Worm (Caenorhabditis elegans) whole organism, L2 larva: ENCODE measurements around the gene ZC449.5.

Source experiments
- C34F6.9 ChIP-seq: fragments of 150-350 bp; optimal IDR thresholded peaks from 2 replicates; lab custom pipeline; 2014; ENCODE audit warnings: missing biosample characterization, missing genetic modification characterization
- Y55F3AM.14 ChIP-seq: fragments of 200-800 bp; sonication (Bioruptor generic); optimal IDR thresholded peaks from 2 replicates; lab custom pipeline; 2018; ENCODE audit warnings: mild to moderate bottlenecking, missing genetic modification characterization, missing compliant biosample characterization
- blmp-1 ChIP-seq: sonication (generic microtip); optimal IDR thresholded peaks from 2 replicates; lab custom pipeline; 2017; ENCODE audit warnings: missing genetic modification characterization, mild to moderate bottlenecking, missing compliant biosample characterization, antibody characterized with exemption, moderate library complexity; ENCODE audit not compliant: insufficient read depth
- elt-3 ChIP-seq: sonication (generic microtip); optimal IDR thresholded peaks from 2 replicates; lab custom pipeline; 2017; ENCODE audit warnings: missing biosample characterization, missing genetic modification characterization
- lin-13 ChIP-seq: fragments of 150-350 bp; optimal IDR thresholded peaks from 2 replicates; lab custom pipeline; 2014; ENCODE audit warnings: missing biosample characterization, missing genetic modification reagents, missing genetic modification characterization
- lsy-2 ChIP-seq, 2 experiments: fragments of 150-350 bp in 1 of 2; sonication (generic microtip) in 1 of 2; optimal IDR thresholded peaks; 2 replicates each; lab custom pipeline; 2014 to 2017; ENCODE audit warnings: missing biosample characterization in 2 of 2, missing genetic modification characterization in 2 of 2
- mdl-1 ChIP-seq, 2 experiments: fragments of 150-350 bp in 1 of 2; sonication (generic microtip) in 1 of 2; optimal IDR thresholded peaks; 2 replicates each; lab custom pipeline; 2017; ENCODE audit warnings: missing biosample characterization in 2 of 2, missing genetic modification characterization in 2 of 2
- nhr-11 ChIP-seq: fragments of 150-350 bp; optimal IDR thresholded peaks from 2 replicates; lab custom pipeline; 2014; ENCODE audit warnings: missing biosample characterization, missing genetic modification characterization
- sma-9 ChIP-seq, 2 experiments: fragments of 150-350 bp in 1 of 2; sonication (generic microtip) in 1 of 2; optimal IDR thresholded peaks; 2 replicates each; lab custom pipeline; 2014 to 2016; ENCODE audit warnings: missing genetic modification characterization in 2 of 2, mild to moderate bottlenecking in 1 of 2, missing biosample characterization in 1 of 2, missing compliant biosample characterization in 1 of 2, missing genetic modification reagents in 1 of 2, moderate library complexity in 1 of 2
- unc-39 ChIP-seq: fragments of 150-350 bp; optimal IDR thresholded peaks from 2 replicates; lab custom pipeline; 2014; ENCODE audit warnings: missing biosample characterization, missing genetic modification characterization
- unc-62 ChIP-seq: fragments of 150-350 bp; optimal IDR thresholded peaks from 2 replicates; lab custom pipeline; 2014; ENCODE audit warnings: missing biosample characterization, missing genetic modification reagents, missing genetic modification characterization

DNA sequence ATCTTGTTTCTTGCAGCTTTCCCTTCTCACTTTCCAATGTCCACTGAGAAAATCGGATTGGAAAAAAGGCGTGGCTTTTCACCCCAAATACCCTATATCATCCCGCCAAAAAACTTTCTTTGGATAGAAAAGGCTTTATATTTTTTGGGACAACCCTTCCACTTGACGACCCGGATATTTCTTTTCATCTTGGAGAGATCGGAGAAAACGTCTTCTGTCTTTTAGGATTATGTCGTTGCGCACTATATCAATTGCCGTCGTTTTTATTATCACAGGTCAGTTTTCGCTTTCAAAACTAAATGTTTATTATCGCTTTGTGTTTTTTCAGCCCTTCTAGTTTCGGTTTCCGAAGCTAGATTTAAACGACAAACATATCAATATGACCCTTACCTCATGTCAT lies 6.3 kb upstream of the ZC449.5 start, which contains the start of gene Y64H9A.2:
- no peak for TF ChIP-seq blmp-1 (tag; lab: Kevin White, UChicago)
- TF ChIP-seq sma-9 (GFP tag; optimal IDR thresholded peaks at IDR 0.05; lab: Kevin White, UChicago), result no peak
- no peak for TF ChIP-seq sma-9 (tag; optimal IDR thresholded peaks at IDR 0.05; lab: Kevin White, UChicago)
- TF ChIP-seq lsy-2 (tag; optimal IDR thresholded peaks at IDR 0.05; lab: Kevin White, UChicago), result no peak
- TF ChIP-seq C34F6.9 (tag; lab: Kevin White, UChicago), result no peak
- no peak for TF ChIP-seq nhr-11 (tag; lab: Kevin White, UChicago)
- no peak for TF ChIP-seq Y55F3AM.14 (GFP tag; lab: Kevin White, UChicago)
- no peak for TF ChIP-seq unc-39 (tag; lab: Kevin White, UChicago)
- no peak for TF ChIP-seq mdl-1 (tag; optimal IDR thresholded peaks at IDR 0.05; lab: Kevin White, UChicago)
- no peak for TF ChIP-seq elt-3 (tag; lab: Kevin White, UChicago)
- TF ChIP-seq lin-13 (GFP tag; lab: Kevin White, UChicago), result no peak
- no peak for TF ChIP-seq unc-62 (GFP tag; lab: Kevin White, UChicago)
